Fruit fly (Drosophila melanogaster): ENCODE measurements around the gene CG34337.

- TF ChIP-seq EcR (GFP tag; optimal IDR thresholded peaks at IDR 0.05) (no peak), CG4496 (GFP tag; IDR thresholded peaks at IDR 0.05) (no peak), CG8159 (tag; optimal IDR thresholded peaks at IDR 0.05) (no peak), CG12605 (GFP tag; IDR thresholded peaks at IDR 0.05) (no peak), CG8301 (tag; optimal IDR thresholded peaks at IDR 0.05) (no peak), Snoo (tag; optimal IDR thresholded peaks at IDR 0.05) (no peak), CG32121 (GFP tag; IDR thresholded peaks at IDR 0.05) (no peak), Ets98B (GFP tag; IDR thresholded peaks at IDR 0.05) (no peak), CG15710 (tag; optimal IDR thresholded peaks at IDR 0.05) (no peak)
Observed at dm6 chrX:7462089-7462488, 45.0 kb downstream of the CG34337 start.

Data from whole organism, pupa.